Worm (Caenorhabditis elegans) whole organism, L3 larva: ENCODE data around the gene tag-196.

Experiments used
- R02D3.7 ChIP-seq: fragments of 150-350 bp; optimal IDR thresholded peaks from 2 replicates; lab custom pipeline; 2014; ENCODE audit warnings: missing biosample characterization, missing genetic modification characterization
- mdl-1 ChIP-seq: fragments of 150-350 bp; optimal IDR thresholded peaks from 2 replicates; lab custom pipeline; 2014; ENCODE audit warnings: missing biosample characterization, missing genetic modification characterization
- skn-1 ChIP-seq: fragments of 150-350 bp; optimal IDR thresholded peaks from 2 replicates; lab custom pipeline; 2014; ENCODE audit warnings: missing biosample characterization, missing genetic modification characterization
- unc-62 ChIP-seq: fragments of 150-350 bp; sonication (generic microtip); optimal IDR thresholded peaks from 4 replicates; lab custom pipeline; 2014; ENCODE audit warnings: missing biosample characterization, missing genetic modification reagents, missing genetic modification characterization
- zag-1 ChIP-seq: fragments of 150-350 bp; optimal IDR thresholded peaks from 2 replicates; lab custom pipeline; 2014; ENCODE audit warnings: missing biosample characterization, missing genetic modification characterization

ce11 chrV:8603272-8603671 lies 8.6 kb downstream of the tag-196 start, which contains the start of gene F41E6.5:
- TF ChIP-seq unc-62 (GFP tag; lab: Kevin White, UChicago) (no peak), skn-1 (tag; lab: Kevin White, UChicago) (no peak), mdl-1 (tag; lab: Kevin White, UChicago) (no peak), zag-1 (tag; lab: Kevin White, UChicago) (no peak), R02D3.7 (tag; lab: Kevin White, UChicago) (no peak)
